Worm (Caenorhabditis elegans) whole organism, late embryonic: ENCODE measurements around the gene mlt-10.

Experiments used
- C38D4.7 ChIP-seq: fragments of 200-800 bp; sonication (Bioruptor generic); optimal IDR thresholded peaks from 2 replicates; lab custom pipeline; 2018; ENCODE audit warnings: mild to moderate bottlenecking, missing genetic modification characterization, moderate library complexity, missing compliant biosample characterization
- F13H6.1 ChIP-seq: sonication (generic microtip); optimal IDR thresholded peaks from 2 replicates; lab custom pipeline; 2016; ENCODE audit warnings: missing genetic modification characterization, missing compliant biosample characterization
- K02D7.2 ChIP-seq: sonication (generic microtip); optimal IDR thresholded peaks from 2 replicates; lab custom pipeline; 2017; ENCODE audit warnings: mild to moderate bottlenecking, missing genetic modification characterization, missing compliant biosample characterization
- K09A11.1 ChIP-seq: sonication (generic microtip); optimal IDR thresholded peaks from 2 replicates; lab custom pipeline; 2017; ENCODE audit warnings: antibody characterized with exemption, mild to moderate bottlenecking, missing genetic modification characterization, missing compliant biosample characterization; ENCODE audit not compliant: insufficient read depth
- Y22D7AL.16 ChIP-seq: sonication (generic microtip); optimal IDR thresholded peaks from 2 replicates; lab custom pipeline; 2016; ENCODE audit warnings: missing genetic modification characterization, missing compliant biosample characterization
- ahr-1 ChIP-seq: sonication (generic microtip); optimal IDR thresholded peaks from 2 replicates; lab custom pipeline; 2016; ENCODE audit warnings: missing genetic modification characterization, missing compliant biosample characterization
- ceh-14 ChIP-seq: sonication (generic microtip); optimal IDR thresholded peaks from 2 replicates; lab custom pipeline; 2016; ENCODE audit warnings: missing genotype, missing genetic modification characterization, missing compliant biosample characterization
- ceh-18 ChIP-seq: sonication (generic microtip); optimal IDR thresholded peaks from 2 replicates; lab custom pipeline; 2016; ENCODE audit warnings: missing genetic modification characterization, missing compliant biosample characterization
- ceh-19 ChIP-seq: fragments of 200-800 bp; sonication (Bioruptor generic); optimal IDR thresholded peaks from 2 replicates; lab custom pipeline; 2018; ENCODE audit warnings: mild to moderate bottlenecking, missing genetic modification characterization, missing compliant biosample characterization
- ceh-30 ChIP-seq: fragments of 150-350 bp; optimal IDR thresholded peaks from 2 replicates; lab custom pipeline; 2014; ENCODE audit warnings: missing biosample characterization, missing genetic modification characterization
- ceh-31 ChIP-seq: sonication (generic microtip); optimal IDR thresholded peaks from 2 replicates; lab custom pipeline; 2016; ENCODE audit warnings: missing genetic modification characterization, missing compliant biosample characterization
- ceh-34 ChIP-seq: sonication (generic microtip); optimal IDR thresholded peaks from 2 replicates; lab custom pipeline; 2016; ENCODE audit warnings: mild to moderate bottlenecking, missing genetic modification characterization, missing compliant biosample characterization
- ceh-6 ChIP-seq: fragments of 200-800 bp; sonication (Bioruptor generic); optimal IDR thresholded peaks from 2 replicates; lab custom pipeline; 2018; ENCODE audit warnings: mild to moderate bottlenecking, missing genetic modification characterization, missing compliant biosample characterization
- ceh-9 ChIP-seq: sonication (generic microtip); optimal IDR thresholded peaks from 2 replicates; lab custom pipeline; 2016; ENCODE audit warnings: mild to moderate bottlenecking, missing genetic modification characterization, inconsistent platforms, missing compliant biosample characterization
- che-1 ChIP-seq: sonication (generic microtip); optimal IDR thresholded peaks from 2 replicates; lab custom pipeline; 2016; ENCODE audit warnings: mild to moderate bottlenecking, missing genetic modification characterization, missing compliant biosample characterization
- dmd-4 ChIP-seq: sonication (generic microtip); optimal IDR thresholded peaks from 2 replicates; lab custom pipeline; 2016; ENCODE audit warnings: borderline replicate concordance, missing genetic modification characterization, missing compliant biosample characterization
- elt-2 ChIP-seq: sonication (generic microtip); optimal IDR thresholded peaks from 2 replicates; lab custom pipeline; 2016; ENCODE audit warnings: missing genetic modification reagents, missing genetic modification characterization, missing compliant biosample characterization
- elt-4 ChIP-seq: sonication (generic microtip); optimal IDR thresholded peaks from 2 replicates; lab custom pipeline; 2016; ENCODE audit warnings: missing genetic modification characterization, missing compliant biosample characterization
- ets-4 ChIP-seq: sonication (generic microtip); optimal IDR thresholded peaks from 2 replicates; lab custom pipeline; 2016; ENCODE audit warnings: missing genetic modification characterization, missing compliant biosample characterization
- eyg-1 ChIP-seq: sonication (generic microtip); optimal IDR thresholded peaks from 2 replicates; lab custom pipeline; 2016; ENCODE audit warnings: missing genotype, missing genetic modification characterization, missing compliant biosample characterization
- hlh-15 ChIP-seq: sonication (generic microtip); optimal IDR thresholded peaks from 2 replicates; lab custom pipeline; 2016; ENCODE audit warnings: missing genetic modification characterization, missing compliant biosample characterization
- hlh-30 ChIP-seq: sonication (generic microtip); optimal IDR thresholded peaks from 2 replicates; lab custom pipeline; 2017; ENCODE audit warnings: antibody characterized with exemption, missing genetic modification characterization, missing compliant biosample characterization; ENCODE audit not compliant: insufficient read depth
- hlh-6 ChIP-seq: sonication (generic microtip); optimal IDR thresholded peaks from 2 replicates; lab custom pipeline; 2016; ENCODE audit warnings: missing genotype, missing genetic modification characterization, missing compliant biosample characterization
- lim-6 ChIP-seq: sonication (generic microtip); optimal IDR thresholded peaks from 2 replicates; lab custom pipeline; 2016; ENCODE audit warnings: missing genetic modification characterization, missing compliant biosample characterization
- lin-11 ChIP-seq: fragments of 200-800 bp; sonication (Bioruptor generic); optimal IDR thresholded peaks from 2 replicates; lab custom pipeline; 2018; ENCODE audit warnings: mild to moderate bottlenecking, missing genetic modification characterization, missing compliant biosample characterization
- madf-2 ChIP-seq: sonication (generic microtip); optimal IDR thresholded peaks from 2 replicates; lab custom pipeline; 2017; ENCODE audit warnings: missing genetic modification characterization, missing compliant biosample characterization
- mec-3 ChIP-seq: sonication (generic microtip); optimal IDR thresholded peaks from 2 replicates; lab custom pipeline; 2016; ENCODE audit warnings: borderline replicate concordance, missing genetic modification characterization, missing compliant biosample characterization
- nfya-1 ChIP-seq: sonication (generic microtip); optimal IDR thresholded peaks from 2 replicates; lab custom pipeline; 2017; ENCODE audit warnings: missing genetic modification characterization, mild to moderate bottlenecking, missing compliant biosample characterization, antibody characterized with exemption, moderate library complexity
- nhr-11 ChIP-seq: fragments of 150-350 bp; optimal IDR thresholded peaks from 2 replicates; lab custom pipeline; 2014; ENCODE audit warnings: missing biosample characterization, missing genetic modification characterization
- npax-4 ChIP-seq: sonication (generic microtip); optimal IDR thresholded peaks from 2 replicates; lab custom pipeline; 2016; ENCODE audit warnings: missing genetic modification characterization, missing compliant biosample characterization
- pat-9 ChIP-seq: fragments of 200-800 bp; sonication (Bioruptor generic); optimal IDR thresholded peaks from 2 replicates; lab custom pipeline; 2018; ENCODE audit warnings: mild to moderate bottlenecking, missing genetic modification characterization, moderate library complexity, missing compliant biosample characterization
- pax-1 ChIP-seq: fragments of 150-350 bp; optimal IDR thresholded peaks from 2 replicates; lab custom pipeline; 2014; ENCODE audit warnings: missing biosample characterization, missing genetic modification characterization
- pros-1 ChIP-seq: fragments of 150-350 bp; optimal IDR thresholded peaks from 2 replicates; lab custom pipeline; 2014; ENCODE audit warnings: missing biosample characterization, missing genetic modification reagents, missing genetic modification characterization
- sox-4 ChIP-seq: sonication (generic microtip); optimal IDR thresholded peaks from 2 replicates; lab custom pipeline; 2017; ENCODE audit warnings: mild to moderate bottlenecking, missing genetic modification characterization, inconsistent platforms, missing compliant biosample characterization
- syd-9 ChIP-seq: sonication (generic microtip); optimal IDR thresholded peaks from 2 replicates; lab custom pipeline; 2016; ENCODE audit warnings: mild to moderate bottlenecking, missing genetic modification characterization, moderate library complexity, missing compliant biosample characterization
- ttx-3 ChIP-seq: sonication (generic microtip); optimal IDR thresholded peaks from 2 replicates; lab custom pipeline; 2016; ENCODE audit warnings: missing genetic modification reagents, missing genetic modification characterization, missing compliant biosample characterization
- unc-3 ChIP-seq, 2 experiments: fragments of 200-800 bp in 1 of 2; sonication (Bioruptor generic) in 1 of 2; sonication (generic microtip) in 1 of 2; conservative IDR thresholded peaks in 1 of 2; optimal IDR thresholded peaks in 1 of 2; 2 replicates each; pipeline versions ENCODE4 v1.3.6 to Lab custom; 2016 to 2022; ENCODE audit warnings: missing compliant biosample characterization in 2 of 2, missing genetic modification characterization in 2 of 2, missing genetic modification reagents in 1 of 2
- unc-42 ChIP-seq: sonication (generic microtip); optimal IDR thresholded peaks from 2 replicates; lab custom pipeline; 2016; ENCODE audit warnings: missing genotype, missing genetic modification characterization, missing compliant biosample characterization
- unc-55 ChIP-seq: sonication (generic microtip); optimal IDR thresholded peaks from 2 replicates; lab custom pipeline; 2017; ENCODE audit warnings: missing biosample characterization, missing genetic modification reagents, missing genetic modification characterization
- unc-86 ChIP-seq: sonication (generic microtip); optimal IDR thresholded peaks from 2 replicates; lab custom pipeline; 2016; ENCODE audit warnings: missing genetic modification characterization, missing compliant biosample characterization
- ztf-16 ChIP-seq: sonication (generic microtip); optimal IDR thresholded peaks from 2 replicates; lab custom pipeline; 2017; ENCODE audit warnings: missing genetic modification characterization, missing compliant biosample characterization

Gene mlt-10

DNA sequence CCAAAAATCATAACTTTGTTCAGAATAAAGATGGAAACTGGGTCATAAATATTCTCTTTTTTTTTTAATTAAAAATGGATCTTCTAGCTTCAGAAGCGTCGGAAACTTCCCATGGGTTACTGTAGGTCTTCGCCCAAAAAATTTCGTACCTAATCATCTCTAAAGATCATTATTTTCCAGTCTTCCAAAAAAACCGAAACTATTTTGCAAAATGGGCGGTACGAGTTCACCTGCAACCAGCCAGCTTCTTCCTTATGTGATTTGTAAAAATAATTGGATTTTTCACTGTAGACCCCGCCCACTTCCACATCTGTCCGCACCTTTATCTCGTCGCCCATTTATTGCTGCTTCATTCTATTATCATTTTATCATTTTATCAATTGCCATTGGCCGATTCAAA, at the start of gene mlt-10:
mlt-10 (plus strand) TSS at position 301 of the 400 bp plus-strand sequence.
- TF ChIP-seq madf-2 (tag; lab: Kevin White, UChicago) (no peak), che-1 (tag; lab: Kevin White, UChicago) (no peak), sox-4 (tag; lab: Kevin White, UChicago) (no peak), ceh-9 (tag; lab: Kevin White, UChicago) (no peak), eyg-1 (tag; lab: Kevin White, UChicago) (no peak), ztf-16 (tag; lab: Kevin White, UChicago) (no peak), F13H6.1 (tag; lab: Kevin White, UChicago) (no peak), ets-4 (tag; lab: Kevin White, UChicago) (no peak), pat-9 (no peak), pax-1 (tag; lab: Kevin White, UChicago) (no peak), unc-3 (GFP tag; conservative IDR thresholded peaks at IDR 0.05; lab: Robert Waterston, UW) (no peak), unc-3 (tag; optimal IDR thresholded peaks at IDR 0.05; lab: Kevin White, UChicago) (no peak), dmd-4 (tag; lab: Kevin White, UChicago) (no peak), C38D4.7 (GFP tag; lab: Kevin White, UChicago) (no peak), lim-6 (tag; lab: Kevin White, UChicago) (no peak), ceh-31 (tag; lab: Kevin White, UChicago) (no peak), ahr-1 (tag; lab: Kevin White, UChicago) (no peak), ceh-18 (tag; lab: Kevin White, UChicago) (no peak), pros-1 (no peak), hlh-30 (tag; lab: Kevin White, UChicago) (no peak)

- TF ChIP-seq elt-4 (tag; lab: Kevin White, UChicago) (no peak), ceh-30 (tag; lab: Kevin White, UChicago) (no peak), npax-4 (tag; lab: Kevin White, UChicago) (no peak), ceh-18 (tag; lab: Kevin White, UChicago) (no peak), che-1 (tag; lab: Kevin White, UChicago) (no peak), K02D7.2 (tag; lab: Kevin White, UChicago) (no peak), ceh-19 (GFP tag; lab: Kevin White, UChicago) (no peak), ceh-31 (tag; lab: Kevin White, UChicago) (no peak), syd-9 (tag; lab: Kevin White, UChicago) (no peak), K09A11.1 (tag; lab: Kevin White, UChicago) (no peak), eyg-1 (tag; lab: Kevin White, UChicago) (no peak), unc-86 (tag; lab: Kevin White, UChicago) (no peak), pros-1 (no peak), nhr-11 (tag; lab: Kevin White, UChicago) (no peak), ztf-16 (tag; lab: Kevin White, UChicago) (no peak), nfya-1 (tag; lab: Kevin White, UChicago) (no peak), madf-2 (tag; lab: Kevin White, UChicago) (no peak), C38D4.7 (GFP tag; lab: Kevin White, UChicago) (no peak)
- TF ChIP-seq, all 69 proteins: peak for 0
These were observed 43.9 kb upstream of the mlt-10 start for ce11 chrII:502638-503037.

DNA sequence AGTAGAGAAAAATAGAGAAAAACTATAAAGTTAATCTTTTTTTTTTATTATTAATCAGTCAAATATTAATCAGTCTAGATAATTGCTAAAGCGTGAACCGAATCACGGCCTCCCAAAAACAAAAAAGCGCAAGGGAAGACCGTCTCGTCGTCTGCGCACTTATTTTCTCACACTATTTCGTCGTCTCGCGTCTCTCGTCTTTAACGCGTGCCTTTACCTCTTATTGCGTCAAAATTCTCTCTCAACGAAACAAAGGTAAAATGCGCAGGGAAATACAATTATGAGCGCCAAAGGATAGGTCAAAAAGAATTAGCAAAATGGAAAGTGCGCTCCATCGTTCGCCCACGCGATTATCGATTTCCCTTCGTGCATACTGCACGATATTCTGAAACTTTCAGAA, 40.4 kb upstream of the mlt-10 start:
- TF ChIP-seq ttx-3 (tag; lab: Kevin White, UChicago): no peak
- TF ChIP-seq syd-9 (tag; lab: Kevin White, UChicago): no peak
- no peak for TF ChIP-seq lin-11
- no peak for TF ChIP-seq eyg-1 (tag; lab: Kevin White, UChicago)
- no peak for TF ChIP-seq hlh-15
- TF ChIP-seq pax-1 (tag; lab: Kevin White, UChicago): peak; percentile 22
- no peak for TF ChIP-seq ceh-14 (tag; lab: Kevin White, UChicago)
- TF ChIP-seq ceh-6: no peak
- no peak for TF ChIP-seq pros-1
- TF ChIP-seq nfya-1 (tag; lab: Kevin White, UChicago): peak; percentile 36
- no peak for TF ChIP-seq unc-55 (GFP tag; lab: Kevin White, UChicago)
- no peak for TF ChIP-seq Y22D7AL.16 (tag; lab: Kevin White, UChicago)
- TF ChIP-seq unc-42 (tag; lab: Kevin White, UChicago): peak; percentile 46
- TF ChIP-seq ceh-31 (tag; lab: Kevin White, UChicago): peak; percentile 25
- no peak for TF ChIP-seq nhr-11 (tag; lab: Kevin White, UChicago)
- no peak for TF ChIP-seq npax-4 (tag; lab: Kevin White, UChicago)
- no peak for TF ChIP-seq hlh-30 (tag; lab: Kevin White, UChicago)
- TF ChIP-seq mec-3 (tag; lab: Kevin White, UChicago): no peak
- TF ChIP-seq F13H6.1 (tag; lab: Kevin White, UChicago): no peak
- TF ChIP-seq ets-4 (tag; lab: Kevin White, UChicago): no peak
- TF ChIP-seq hlh-6 (tag; lab: Kevin White, UChicago): no peak
- TF ChIP-seq elt-2 (tag; lab: Kevin White, UChicago): peak; percentile 5
- no peak for TF ChIP-seq ceh-34 (tag; lab: Kevin White, UChicago)
